Worm (Caenorhabditis elegans): Measurements from ENCODE around the gene T06C10.3.
A peak's percentile ranks its signal among the peaks of the same experiment; 100 is the strongest.

Gene T06C10.3

DNA sequence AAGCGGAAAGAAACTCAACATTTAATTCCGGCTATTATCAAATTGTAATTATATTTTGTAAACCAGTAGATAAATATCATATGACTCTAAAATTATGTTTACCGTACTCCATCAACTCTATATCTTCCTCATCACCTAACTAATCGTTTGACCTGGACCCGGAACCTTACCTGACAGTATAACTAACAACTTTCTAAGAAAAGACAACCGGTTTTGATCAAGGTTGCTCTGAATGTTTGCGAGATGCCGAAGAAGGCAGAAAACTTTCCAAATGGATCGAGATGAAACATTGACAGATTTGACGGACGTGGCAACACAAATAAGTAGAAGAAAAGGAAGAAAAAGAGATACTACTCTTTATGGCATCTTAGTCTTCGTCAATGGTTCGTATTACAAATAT is 45.9 kb upstream of the T06C10.3 start (continued):
- TF ChIP-seq ceh-8 (GFP tag; optimal IDR thresholded peaks at IDR 0.05) (no peak), ztf-11 (tag; optimal IDR thresholded peaks at IDR 0.05) (no peak), sptf-1 (tag; optimal IDR thresholded peaks at IDR 0.05) (no peak), nhr-20 (tag; optimal IDR thresholded peaks at IDR 0.05) (peak; percentile 5), nhr-76 (tag; optimal IDR thresholded peaks at IDR 0.05) (no peak), pqm-1 (tag; optimal IDR thresholded peaks at IDR 0.05) (no peak), C16A3.4 (tag; optimal IDR thresholded peaks at IDR 0.05) (no peak), grh-1 (GFP tag; IDR thresholded peaks at IDR 0.05) (peak; percentile 82), zag-1 (tag; optimal IDR thresholded peaks at IDR 0.05) (no peak), ceh-63 (GFP tag; optimal IDR thresholded peaks at IDR 0.05) (no peak), alr-1 (tag; optimal IDR thresholded peaks at IDR 0.05; ENCODE audit: borderline replicate concordance) (no peak), zip-4 (GFP tag; optimal IDR thresholded peaks at IDR 0.05) (no peak), dpl-1 (GFP tag; optimal IDR thresholded peaks at IDR 0.05) (no peak), sup-37 (GFP tag; optimal IDR thresholded peaks at IDR 0.05) (no peak), jun-1 (tag; optimal IDR thresholded peaks at IDR 0.05) (no peak), ceh-90 (tag; optimal IDR thresholded peaks at IDR 0.05) (no peak), aha-1 (tag; optimal IDR thresholded peaks at IDR 0.05) (no peak), nhr-11 (tag; optimal IDR thresholded peaks at IDR 0.05) (no peak), nhr-28 (tag; optimal IDR thresholded peaks at IDR 0.05) (no peak), aly-2 (tag; optimal IDR thresholded peaks at IDR 0.05) (peak; percentile 23), nhr-47 (tag; optimal IDR thresholded peaks at IDR 0.05) (no peak), irx-1 (tag; optimal IDR thresholded peaks at IDR 0.05) (no peak), unc-98 (GFP tag; IDR thresholded peaks at IDR 0.05) (no peak), nhr-237 (tag; optimal IDR thresholded peaks at IDR 0.05) (no peak), nhr-90 (tag; optimal IDR thresholded peaks at IDR 0.05; ENCODE audit: poor library complexity) (peak; percentile 32), tlp-1 (tag; optimal IDR thresholded peaks at IDR 0.05) (no peak), unc-130 (tag; optimal IDR thresholded peaks at IDR 0.05) (no peak), ceh-88 (GFP tag; IDR thresholded peaks at IDR 0.05) (no peak), lin-39 (tag; optimal IDR thresholded peaks at IDR 0.05) (no peak), ama-1 (optimal IDR thresholded peaks at IDR 0.05) (no peak), hlh-4 (tag; optimal IDR thresholded peaks at IDR 0.05) (no peak), ceh-82 (tag; optimal IDR thresholded peaks at IDR 0.05) (no peak), nhr-71 (tag; optimal IDR thresholded peaks at IDR 0.05) (peak; percentile 43), elt-2 (tag; optimal IDR thresholded peaks at IDR 0.05) (no peak), fkh-10 (GFP tag; optimal IDR thresholded peaks at IDR 0.05) (no peak), C34B4.2 (tag; optimal IDR thresholded peaks at IDR 0.05) (no peak), mef-2 (tag; optimal IDR thresholded peaks at IDR 0.05) (no peak), egl-27 (tag; optimal IDR thresholded peaks at IDR 0.05) (no peak), nhr-19 (GFP tag; conservative IDR thresholded peaks at IDR 0.05) (no peak), fkh-4 (tag; optimal IDR thresholded peaks at IDR 0.05; ENCODE audit: borderline replicate concordance) (no peak), hlh-17 (GFP tag; optimal IDR thresholded peaks at IDR 0.05; ENCODE audit: borderline replicate concordance) (no peak), hpl-2 (GFP tag; optimal IDR thresholded peaks at IDR 0.05) (no peak), ets-5 (GFP tag; IDR thresholded peaks at IDR 0.05) (no peak), F16B12.6 (tag; optimal IDR thresholded peaks at IDR 0.05) (no peak), unc-86 (tag; optimal IDR thresholded peaks at IDR 0.05) (no peak), lin-15B (tag; optimal IDR thresholded peaks at IDR 0.05) (no peak), pax-3 (tag; optimal IDR thresholded peaks at IDR 0.05) (no peak), lin-35 (GFP tag; optimal IDR thresholded peaks at IDR 0.05) (no peak)

Data from whole organism, L1 larva.